Fruit fly (Drosophila melanogaster): ENCODE results near the gene gammaTub23C.
A peak's percentile ranks its signal among the peaks of the same experiment; 100 is the strongest.

Gene gammaTub23C

dm6 chr2L:2944509-2944908 lies 28.2 kb upstream of the gammaTub23C start:
- TF ChIP-seq Hr39 (optimal IDR thresholded peaks at IDR 0.05) (no peak), Hand (GFP tag; optimal IDR thresholded peaks at IDR 0.05) (peak; percentile 18), Bteb2 (GFP tag; optimal IDR thresholded peaks at IDR 0.05) (no peak), luna (GFP tag; optimal IDR thresholded peaks at IDR 0.05) (no peak), CG6689 (GFP tag; IDR thresholded peaks at IDR 0.05) (0 out of 2 replicates have a peak, but pooled peaks have one; percentile 8), CG32772 (GFP tag; IDR thresholded peaks at IDR 0.05) (0 out of 2 replicates have a peak, but pooled peaks have one; percentile 14), Dref (GFP tag; IDR thresholded peaks at IDR 0.05) (no peak), CG8281 (tag; optimal IDR thresholded peaks at IDR 0.05) (no peak), Rfx (GFP tag; IDR thresholded peaks at IDR 0.05) (0 out of 2 replicates have a peak, but pooled peaks have one; percentile 18), CG12744 (GFP tag; optimal IDR thresholded peaks at IDR 0.05) (no peak), tup (GFP tag; optimal IDR thresholded peaks at IDR 0.05) (no peak), rib (GFP tag; IDR thresholded peaks at IDR 0.05) (no peak; the same call in 1 of the 2 replicates), CG6791 (GFP tag; IDR thresholded peaks at IDR 0.05; ENCODE audit: partially characterized antibody) (no peak), CG6765 (GFP tag; optimal IDR thresholded peaks at IDR 0.05) (no peak), CG13424 (tag; optimal IDR thresholded peaks at IDR 0.05) (peak; percentile 3), CG8290 (GFP tag; optimal IDR thresholded peaks at IDR 0.05) (no peak), CG8290 (tag; optimal IDR thresholded peaks at IDR 0.05) (no peak), CG18599 (GFP tag; optimal IDR thresholded peaks at IDR 0.05) (peak; percentile 63), NC2α (GFP tag; optimal IDR thresholded peaks at IDR 0.05) (no peak), twi (tag; optimal IDR thresholded peaks at IDR 0.05) (no peak), CG4282 (GFP tag; optimal IDR thresholded peaks at IDR 0.05) (no peak), CTCF (GFP tag; optimal IDR thresholded peaks at IDR 0.05) (no peak), Med (GFP tag) (peak; percentile 82), CG14965 (GFP tag; optimal IDR thresholded peaks at IDR 0.05; ENCODE audit: borderline replicate concordance) (no peak), hb (GFP tag; IDR thresholded peaks at IDR 0.05; ENCODE audit: partially characterized antibody) (no peak), kah (GFP tag; optimal IDR thresholded peaks at IDR 0.05) (no peak), CG12071 (GFP tag; optimal IDR thresholded peaks at IDR 0.05) (no peak), sens-2 (GFP tag; IDR thresholded peaks at IDR 0.05) (no peak), CG9817 (tag; optimal IDR thresholded peaks at IDR 0.05) (no peak), CG4424 (GFP tag; optimal IDR thresholded peaks at IDR 0.05) (no peak), CG32532 (GFP tag; IDR thresholded peaks at IDR 0.05) (peak; percentile 47; the same call in 1 of the 2 replicates), CG2129 (GFP tag; IDR thresholded peaks at IDR 0.05; ENCODE audit: partially characterized antibody) (no peak), CG8944 (GFP tag; optimal IDR thresholded peaks at IDR 0.05) (peak; percentile 3), bsh (GFP tag; optimal IDR thresholded peaks at IDR 0.05) (peak in 1 of 2 experiments; percentile 25), CG2889 (GFP tag; IDR thresholded peaks at IDR 0.05) (0 out of 3 replicates have a peak, but pooled peaks have one; percentile 6), CG2120 (GFP tag; optimal IDR thresholded peaks at IDR 0.05) (peak; percentile 46), emc (GFP tag; optimal IDR thresholded peaks at IDR 0.05) (no peak), CG6272 (GFP tag; IDR thresholded peaks at IDR 0.05) (no peak), ken (GFP tag; IDR thresholded peaks at IDR 0.05) (0 out of 3 replicates have a peak, but pooled peaks have one; percentile 26), slbo (GFP tag; IDR thresholded peaks at IDR 0.05) (peak; percentile 45; the same call in 1 of the 2 replicates), chif (GFP tag; optimal IDR thresholded peaks at IDR 0.05) (no peak), HHEX (GFP tag; optimal IDR thresholded peaks at IDR 0.05) (peak; percentile 10), Vsx1 (GFP tag; optimal IDR thresholded peaks at IDR 0.05) (no peak), MESR4 (GFP tag; optimal IDR thresholded peaks at IDR 0.05) (no peak), stc (GFP tag; IDR thresholded peaks at IDR 0.05) (peak; percentile 37; the same call in 1 of the 2 replicates), CG33557 (GFP tag; optimal IDR thresholded peaks at IDR 0.05) (no peak), Ada2b (GFP tag; IDR thresholded peaks at IDR 0.05) (0 out of 2 replicates have a peak, but pooled peaks have one; percentile 5), ind (GFP tag; optimal IDR thresholded peaks at IDR 0.05) (no peak), CG34224 (GFP tag; IDR thresholded peaks at IDR 0.05; ENCODE audit: partially characterized antibody) (no peak), CG11093 (GFP tag; IDR thresholded peaks at IDR 0.05) (no peak), CG12155 (GFP tag; optimal IDR thresholded peaks at IDR 0.05) (no peak), cwo (GFP tag; optimal IDR thresholded peaks at IDR 0.05) (peak; percentile 18)
